Worm (Caenorhabditis elegans) whole organism, midembryonic: Measurements from ENCODE around the gene cul-5.

Source experiments
- T22C8.4 ChIP-seq: fragments of 200-800 bp; sonication (Bioruptor generic); IDR thresholded peaks from 2 replicates; pipeline ENCODE4 v1.3.6; 2022; ENCODE audit warnings: missing genetic modification characterization, missing compliant biosample characterization
- cog-1 ChIP-seq: sonication (generic microtip); optimal IDR thresholded peaks from 2 replicates; lab custom pipeline; 2016; ENCODE audit warnings: missing genetic modification characterization, missing compliant biosample characterization
- flt-1 ChIP-seq: fragments of 200-800 bp; sonication (Bioruptor generic); IDR thresholded peaks from 2 replicates; pipeline ENCODE4 v1.3.6; 2022; ENCODE audit warnings: missing genetic modification characterization, missing compliant biosample characterization
- klf-2 ChIP-seq: fragments of 200-800 bp; sonication (Bioruptor generic); conservative IDR thresholded peaks from 2 replicates; pipeline ENCODE4 v1.3.6; 2022; ENCODE audit warnings: missing genetic modification reagents, missing genetic modification characterization, missing compliant biosample characterization
- med-1 ChIP-seq: sonication (generic microtip); optimal IDR thresholded peaks from 2 replicates; lab custom pipeline; 2017; ENCODE audit warnings: missing genetic modification characterization, mild to moderate bottlenecking, missing compliant biosample characterization, antibody characterized with exemption, missing genetic modification reagents; ENCODE audit not compliant: insufficient read depth
- ref-1 ChIP-seq: fragments of 200-800 bp; sonication (Bioruptor generic); conservative IDR thresholded peaks from 2 replicates; pipeline ENCODE4 v1.3.6; 2022; ENCODE audit warnings: missing genetic modification reagents, missing genetic modification characterization, missing compliant biosample characterization
- tab-1 ChIP-seq: fragments of 200-800 bp; sonication (Bioruptor generic); IDR thresholded peaks from 2 replicates; pipeline ENCODE4 v1.3.6; 2022; ENCODE audit warnings: missing genetic modification characterization, missing compliant biosample characterization
- ztf-23 ChIP-seq: fragments of 200-800 bp; sonication (Bioruptor generic); IDR thresholded peaks from 2 replicates; pipeline ENCODE4 v1.3.6; 2022; ENCODE audit warnings: missing genetic modification reagents, missing genetic modification characterization, missing compliant biosample characterization
- ztf-29 ChIP-seq: fragments of 200-800 bp; sonication (Bioruptor generic); IDR thresholded peaks from 2 replicates; pipeline ENCODE4 v1.3.6; 2022; ENCODE audit warnings: missing genetic modification reagents, missing genetic modification characterization, missing compliant biosample characterization

The cul-5 gene

DNA sequence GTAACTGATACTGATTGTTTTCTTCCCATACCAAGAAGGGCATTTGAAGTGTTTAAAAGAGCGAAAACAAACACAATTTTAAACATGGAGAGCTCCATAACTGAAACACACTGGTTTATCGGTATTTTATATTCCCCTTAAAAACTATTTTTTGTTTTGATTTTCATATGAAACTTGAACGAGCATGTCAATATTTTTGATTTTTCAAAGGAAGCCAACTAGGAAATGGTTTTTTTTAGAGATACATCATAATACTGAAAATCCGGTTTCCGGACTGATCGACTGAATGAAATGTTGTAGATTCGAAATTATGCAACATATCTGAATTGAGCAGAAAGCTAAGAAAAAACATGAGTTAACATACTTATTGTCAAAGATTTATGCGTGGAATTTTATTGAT is 48.0 kb downstream of the cul-5 start, which contains the start of gene ttr-19:
TSS of gene ttr-19 (minus strand) at position 101 of the 400 bp plus-strand sequence.
- TF ChIP-seq ztf-29 (GFP tag; lab: Robert Waterston, UW): no peak
- no peak for TF ChIP-seq klf-2 (GFP tag; lab: Robert Waterston, UW)
- TF ChIP-seq flt-1 (GFP tag; lab: Robert Waterston, UW): no peak
- TF ChIP-seq T22C8.4 (GFP tag; lab: Robert Waterston, UW): no peak
- no peak for TF ChIP-seq med-1 (GFP tag; lab: Kevin White, UChicago)
- no peak for TF ChIP-seq ztf-23
- TF ChIP-seq tab-1 (GFP tag; lab: Robert Waterston, UW): no peak
- no peak for TF ChIP-seq ref-1 (GFP tag; lab: Robert Waterston, UW)
- no peak for TF ChIP-seq cog-1 (tag; lab: Kevin White, UChicago)

DNA sequence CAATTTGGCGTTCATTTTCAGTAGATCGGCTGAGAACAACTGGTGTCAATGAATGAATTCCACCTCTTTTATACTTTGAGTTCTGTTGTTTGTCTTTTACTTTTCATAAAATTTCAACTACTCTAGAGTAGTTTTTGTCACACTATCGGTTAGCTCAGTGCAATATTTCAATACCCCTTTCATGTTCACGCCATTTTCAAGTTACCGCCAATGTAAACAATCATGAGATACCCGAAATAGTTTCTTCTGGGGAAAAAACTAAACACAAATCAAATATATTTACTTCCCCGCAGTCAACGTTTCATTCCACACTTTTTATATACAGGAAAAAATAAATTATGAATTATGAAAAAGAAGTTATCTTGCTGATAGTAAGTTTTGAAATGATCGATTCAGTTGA is 49.0 kb downstream of the cul-5 start, which contains the start of gene fipr-4:
TSS of gene fipr-4 (minus strand) at position 101 of the 400 bp plus-strand sequence.
- TF ChIP-seq ztf-29 (GFP tag; lab: Robert Waterston, UW) (no peak), cog-1 (tag; lab: Kevin White, UChicago) (no peak), ztf-23 (no peak), med-1 (GFP tag; lab: Kevin White, UChicago) (no peak), T22C8.4 (GFP tag; lab: Robert Waterston, UW) (no peak), flt-1 (GFP tag; lab: Robert Waterston, UW) (no peak), klf-2 (GFP tag; lab: Robert Waterston, UW) (no peak), tab-1 (GFP tag; lab: Robert Waterston, UW) (no peak), ref-1 (GFP tag; lab: Robert Waterston, UW) (no peak)

DNA sequence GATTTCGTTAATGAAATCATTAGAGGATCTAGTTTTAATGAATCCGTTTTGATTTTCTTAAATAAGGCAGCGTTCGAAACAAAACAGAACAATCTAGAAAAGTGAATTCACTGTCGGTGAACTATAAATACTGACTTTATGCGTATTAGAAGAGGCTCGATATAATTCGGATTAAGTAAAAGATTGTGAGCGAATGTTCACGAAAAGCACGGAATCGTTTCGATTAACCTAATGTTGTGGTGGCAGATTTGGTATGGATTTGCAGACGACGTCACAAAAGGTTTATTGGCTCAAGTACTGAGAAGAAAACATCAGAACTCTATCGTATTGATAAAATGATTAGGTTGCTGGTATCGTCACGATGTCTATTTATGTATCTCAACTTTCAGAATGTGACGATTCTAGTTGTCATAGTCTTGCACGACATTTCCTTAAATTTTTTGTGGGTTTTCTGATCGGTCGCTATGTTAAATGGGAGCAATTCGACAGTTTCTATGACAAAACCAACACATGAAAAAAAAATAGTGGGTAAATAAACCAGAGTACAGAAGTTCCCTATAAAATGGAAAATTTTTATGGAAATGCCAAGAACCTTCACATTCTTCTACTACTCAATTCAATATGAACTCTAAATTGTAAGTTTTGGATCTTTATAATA is 50.0 kb downstream of the cul-5 start, which contains the start of the genes pyt-1 and fipr-7:
TSS of gene pyt-1 (minus strand) at position 101 of the 658 bp plus-strand sequence.
TSS of gene fipr-7 (plus strand) at position 608 of the 658 bp plus-strand sequence.
- no peak for TF ChIP-seq ztf-29 (GFP tag; lab: Robert Waterston, UW)

DNA sequence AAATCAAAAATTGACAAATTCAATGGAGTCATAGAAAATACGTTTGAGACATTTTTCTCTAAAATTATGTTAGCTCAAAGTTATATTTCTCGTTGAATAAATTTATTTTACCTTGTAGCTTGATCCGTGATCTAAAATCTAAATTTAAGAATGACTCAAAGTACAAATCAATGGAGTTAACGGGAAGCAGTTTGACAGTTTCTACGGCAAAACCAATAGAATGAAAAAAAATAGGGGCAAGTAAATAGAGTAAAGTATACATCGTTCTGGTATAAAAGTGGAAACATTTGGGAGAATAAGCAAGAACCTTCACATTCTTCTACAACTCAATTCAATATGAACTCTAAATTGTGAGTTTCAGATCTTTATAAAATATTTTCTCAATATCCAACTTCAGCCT is 51.6 kb downstream of the cul-5 start, which contains the start of gene fipr-6:
TSS of gene fipr-6 (plus strand) at position 301 of the 400 bp plus-strand sequence.
- TF ChIP-seq T22C8.4 (GFP tag; lab: Robert Waterston, UW) (no peak), ref-1 (GFP tag; lab: Robert Waterston, UW) (no peak)
